Worm (Caenorhabditis elegans) whole organism, mixed stage, embryonic: ENCODE results near the gene nac-1.

Experiments used
- M03D4.4 ChIP-seq: sonication (generic microtip); optimal IDR thresholded peaks from 2 replicates; lab custom pipeline; 2017; ENCODE audit warnings: mild to moderate bottlenecking, missing genetic modification characterization, missing compliant biosample characterization
- bed-3 ChIP-seq: fragments of 200-800 bp; sonication (Bioruptor generic); optimal IDR thresholded peaks from 3 replicates; lab custom pipeline; 2018; ENCODE audit warnings: mild to moderate bottlenecking, missing genetic modification characterization, moderate library complexity, missing compliant biosample characterization
- blmp-1 ChIP-seq: fragments of 150-350 bp; optimal IDR thresholded peaks from 2 replicates; lab custom pipeline; 2014; ENCODE audit warnings: missing biosample characterization, missing genetic modification characterization
- ceh-39 ChIP-seq: fragments of 150-350 bp; optimal IDR thresholded peaks from 2 replicates; lab custom pipeline; 2014; ENCODE audit warnings: missing biosample characterization, missing genetic modification characterization
- ceh-83 ChIP-seq: fragments of 200-800 bp; sonication (Bioruptor generic); optimal IDR thresholded peaks from 2 replicates; lab custom pipeline; 2018; ENCODE audit warnings: mild to moderate bottlenecking, missing genetic modification characterization, missing compliant biosample characterization
- ces-1 ChIP-seq: fragments of 150-350 bp; optimal IDR thresholded peaks from 2 replicates; lab custom pipeline; 2014; ENCODE audit warnings: missing biosample characterization, missing genetic modification reagents, missing genetic modification characterization
- cnd-1 ChIP-seq: fragments of 200-800 bp; sonication (Bioruptor generic); optimal IDR thresholded peaks from 2 replicates; lab custom pipeline; 2018; ENCODE audit warnings: mild to moderate bottlenecking, missing genetic modification characterization, missing compliant biosample characterization
- drap-1 ChIP-seq: fragments of 200-800 bp; sonication (Bioruptor generic); optimal IDR thresholded peaks from 3 replicates; lab custom pipeline; 2018; ENCODE audit warnings: mild to moderate bottlenecking, missing genetic modification characterization, missing compliant biosample characterization
- elt-1 ChIP-seq: sonication (generic microtip); optimal IDR thresholded peaks from 2 replicates; lab custom pipeline; 2017; ENCODE audit warnings: missing genetic modification characterization, mild to moderate bottlenecking, missing compliant biosample characterization, antibody characterized with exemption, moderate library complexity, borderline replicate concordance; ENCODE audit not compliant: insufficient read depth
- elt-3 ChIP-seq: fragments of 150-350 bp; optimal IDR thresholded peaks from 2 replicates; lab custom pipeline; 2014; ENCODE audit warnings: missing biosample characterization, missing genetic modification characterization
- flh-1 ChIP-seq: fragments of 200-800 bp; sonication (Bioruptor generic); optimal IDR thresholded peaks from 2 replicates; lab custom pipeline; 2018; ENCODE audit warnings: mild to moderate bottlenecking, missing genetic modification characterization, moderate library complexity, missing compliant biosample characterization
- ham-2 ChIP-seq: fragments of 200-800 bp; sonication (Bioruptor generic); optimal IDR thresholded peaks from 2 replicates; lab custom pipeline; 2018; ENCODE audit warnings: mild to moderate bottlenecking, missing genetic modification characterization, missing compliant biosample characterization
- lin-13 ChIP-seq: fragments of 150-350 bp; optimal IDR thresholded peaks from 2 replicates; lab custom pipeline; 2014; ENCODE audit warnings: missing biosample characterization, missing genetic modification characterization
- lin-32 ChIP-seq: fragments of 200-800 bp; sonication (Bioruptor generic); optimal IDR thresholded peaks from 2 replicates; lab custom pipeline; 2018; ENCODE audit warnings: mild to moderate bottlenecking, missing genetic modification characterization, missing compliant biosample characterization
- mab-5 ChIP-seq: fragments of 150-350 bp; optimal IDR thresholded peaks from 2 replicates; lab custom pipeline; 2014; ENCODE audit warnings: missing biosample characterization, missing genetic modification characterization
- mep-1 ChIP-seq: fragments of 150-350 bp; optimal IDR thresholded peaks from 2 replicates; lab custom pipeline; 2017; ENCODE audit warnings: missing biosample characterization, missing genetic modification reagents, missing genetic modification characterization, inconsistent platforms
- mls-2 ChIP-seq: sonication (generic microtip); optimal IDR thresholded peaks from 2 replicates; lab custom pipeline; 2016; ENCODE audit warnings: mild to moderate bottlenecking, missing genetic modification characterization, moderate library complexity, missing compliant biosample characterization
- nhr-12 ChIP-seq: fragments of 150-350 bp; optimal IDR thresholded peaks from 2 replicates; lab custom pipeline; 2014; ENCODE audit warnings: missing biosample characterization, missing genetic modification characterization
- nhr-237 ChIP-seq: fragments of 150-350 bp; optimal IDR thresholded peaks from 2 replicates; lab custom pipeline; 2014; ENCODE audit warnings: missing biosample characterization, missing genetic modification characterization
- nhr-76 ChIP-seq: sonication (generic microtip); optimal IDR thresholded peaks from 2 replicates; lab custom pipeline; 2017; ENCODE audit warnings: missing biosample characterization, missing genetic modification characterization
- sem-2 ChIP-seq: fragments of 200-800 bp; sonication (Bioruptor generic); optimal IDR thresholded peaks from 2 replicates; lab custom pipeline; 2018; ENCODE audit warnings: mild to moderate bottlenecking, missing genetic modification characterization, missing compliant biosample characterization
- snpc-4 ChIP-seq: fragments of 150-350 bp; optimal IDR thresholded peaks from 2 replicates; lab custom pipeline; 2014; ENCODE audit warnings: missing biosample characterization, missing genetic modification characterization
- sptf-1 ChIP-seq: sonication (generic microtip); optimal IDR thresholded peaks from 2 replicates; lab custom pipeline; 2017; ENCODE audit warnings: mild to moderate bottlenecking, missing genetic modification characterization, moderate library complexity, missing compliant biosample characterization
- unc-120 ChIP-seq: sonication (generic microtip); optimal IDR thresholded peaks from 2 replicates; lab custom pipeline; 2017; ENCODE audit warnings: missing genetic modification characterization, missing compliant biosample characterization; ENCODE audit not compliant: poor library complexity, severe bottlenecking
- unc-39 ChIP-seq: fragments of 150-350 bp; optimal IDR thresholded peaks from 2 replicates; lab custom pipeline; 2014; ENCODE audit warnings: missing biosample characterization, missing genetic modification characterization
- unc-62 ChIP-seq: fragments of 150-350 bp; optimal IDR thresholded peaks from 2 replicates; lab custom pipeline; 2014; ENCODE audit warnings: missing biosample characterization, missing genetic modification reagents, missing genetic modification characterization
- zip-8 ChIP-seq: fragments of 150-350 bp; optimal IDR thresholded peaks from 2 replicates; lab custom pipeline; 2014; ENCODE audit warnings: missing biosample characterization, missing genetic modification characterization
- ztf-11 ChIP-seq: fragments of 150-350 bp; optimal IDR thresholded peaks from 2 replicates; lab custom pipeline; 2014; ENCODE audit warnings: missing biosample characterization, missing genetic modification characterization

nac-1 gene

ce11 chrX:14871780-14872179, 23.2 kb upstream of the nac-1 start, which contains the start of gene F31F6.2:
F31F6.2 (minus strand) TSS chrX:14871880.
- TF ChIP-seq ham-2 (GFP tag; lab: Kevin White, UChicago) (no peak), blmp-1 (tag; lab: Kevin White, UChicago) (no peak), cnd-1 (tag; lab: Kevin White, UChicago) (no peak)

ce11 chrX:14872817-14873469, 22.0 kb upstream of the nac-1 start, which contains the start of gene F31F6.3:
F31F6.3 (minus strand) TSS chrX:14872867.
- TF ChIP-seq blmp-1 (tag; lab: Kevin White, UChicago), result no peak
- no peak for TF ChIP-seq mab-5
- no peak for TF ChIP-seq cnd-1 (tag; lab: Kevin White, UChicago)
- TF ChIP-seq mls-2 (tag; lab: Kevin White, UChicago), result no peak
- no peak for TF ChIP-seq unc-62 (GFP tag; lab: Kevin White, UChicago)
- TF ChIP-seq zip-8 (tag; lab: Kevin White, UChicago), result no peak

DNA sequence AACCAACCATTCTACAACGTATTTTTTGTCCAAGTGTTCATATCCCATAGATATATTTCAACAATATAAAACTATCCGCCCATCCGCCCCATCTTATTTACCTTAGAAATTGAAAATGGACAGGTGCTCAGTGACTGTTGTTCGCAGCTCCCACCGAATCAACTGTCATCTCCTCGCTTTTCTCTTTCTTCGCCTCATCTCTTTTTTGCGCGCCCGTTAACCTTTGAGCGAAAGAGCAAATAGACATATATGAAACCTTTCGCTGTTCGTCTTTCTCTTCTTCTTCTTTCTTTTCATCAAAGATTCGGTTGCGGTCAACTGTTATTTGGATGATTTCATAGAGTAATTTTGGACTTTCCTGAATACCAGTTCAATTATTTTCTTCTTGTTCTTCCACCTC, 19.3 kb upstream of the nac-1 start, which contains the start of gene sssh-1:
TSS of gene sssh-1 (plus strand) at position 301 of the 400 bp plus-strand sequence.
- no peak for TF ChIP-seq nhr-12 (tag; lab: Kevin White, UChicago)
- TF ChIP-seq nhr-76 (tag; lab: Kevin White, UChicago), result no peak
- TF ChIP-seq lin-32 (GFP tag; lab: Kevin White, UChicago), result no peak
- no peak for TF ChIP-seq flh-1 (GFP tag; lab: Kevin White, UChicago)
- no peak for TF ChIP-seq sem-2 (GFP tag; lab: Kevin White, UChicago)
- no peak for TF ChIP-seq ztf-11 (tag; lab: Kevin White, UChicago)
- no peak for TF ChIP-seq bed-3 (GFP tag; lab: Kevin White, UChicago)
- no peak for TF ChIP-seq blmp-1 (tag; lab: Kevin White, UChicago)
- TF ChIP-seq unc-62 (GFP tag; lab: Kevin White, UChicago), result no peak

ce11 chrX:14877691-14878090, 17.3 kb upstream of the nac-1 start:
- peak; percentile 41 for TF ChIP-seq ceh-83 (GFP tag; lab: Kevin White, UChicago)
- no peak for TF ChIP-seq lin-13

- no peak for TF ChIP-seq elt-3
- no peak for TF ChIP-seq mab-5
- no peak for TF ChIP-seq ham-2 (GFP tag; lab: Kevin White, UChicago)
- no peak for TF ChIP-seq M03D4.4
- TF ChIP-seq nhr-76 (tag; lab: Kevin White, UChicago), result no peak
- no peak for TF ChIP-seq nhr-237 (tag; lab: Kevin White, UChicago)
- TF ChIP-seq ceh-39 (tag; lab: Kevin White, UChicago), result no peak
- TF ChIP-seq elt-1, result no peak
- no peak for TF ChIP-seq unc-62 (GFP tag; lab: Kevin White, UChicago)
- TF ChIP-seq ztf-11 (tag; lab: Kevin White, UChicago), result no peak
- no peak for TF ChIP-seq blmp-1 (tag; lab: Kevin White, UChicago)
- TF ChIP-seq drap-1 (GFP tag; lab: Kevin White, UChicago), result no peak
- TF ChIP-seq snpc-4, result no peak
- TF ChIP-seq ces-1 (GFP tag; lab: Kevin White, UChicago), result no peak
- no peak for TF ChIP-seq mls-2 (tag; lab: Kevin White, UChicago)
- no peak for TF ChIP-seq bed-3 (GFP tag; lab: Kevin White, UChicago)
- no peak for TF ChIP-seq lin-13
- TF ChIP-seq mep-1 (tag; lab: Kevin White, UChicago), result no peak
- no peak for TF ChIP-seq flh-1 (GFP tag; lab: Kevin White, UChicago)
Observed at ce11 chrX:14881119-14881518, 13.8 kb upstream of the nac-1 start, which contains the start of gene flp-8. flp-8 (plus strand) TSS chrX:14881419.

DNA sequence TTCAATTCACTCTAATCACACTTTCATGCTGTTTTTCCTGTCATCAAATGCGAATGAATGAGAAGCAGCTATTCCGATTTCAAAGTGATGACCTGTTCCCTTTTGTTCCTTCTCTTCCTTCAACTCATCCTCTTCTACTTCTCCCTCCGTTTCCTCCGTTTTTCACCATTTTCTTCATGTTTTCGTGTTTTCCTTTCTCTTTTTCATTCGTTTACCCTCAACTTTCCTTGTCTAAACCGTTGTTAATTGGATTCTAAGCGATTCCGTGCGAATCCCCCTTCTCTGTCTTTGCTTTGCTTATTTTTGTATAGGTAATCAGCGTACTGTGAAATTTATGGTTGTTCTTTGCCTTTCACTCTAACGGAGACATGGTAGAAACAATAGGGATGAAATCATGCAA, 9.1 kb upstream of the nac-1 start:
- TF ChIP-seq bed-3 (GFP tag; lab: Kevin White, UChicago) (no peak), sptf-1 (peak; percentile 32)

ce11 chrX:14888188-14888587, 6.8 kb upstream of the nac-1 start, which contains the start of gene daf-6:
daf-6 (plus strand) TSS chrX:14888488.
- no peak for TF ChIP-seq unc-120 (tag; lab: Kevin White, UChicago)
- TF ChIP-seq cnd-1 (tag; lab: Kevin White, UChicago), result no peak
- TF ChIP-seq nhr-12 (tag; lab: Kevin White, UChicago), result no peak
- no peak for TF ChIP-seq unc-39 (tag; lab: Kevin White, UChicago)
- TF ChIP-seq snpc-4, result no peak
- TF ChIP-seq, all 35 proteins: peak for 0
